Fruit fly (Drosophila melanogaster) whole organism, prepupa: ENCODE data around the gene Or7a.

Experiments used
- Blimp-1 ChIP-seq: fragments of 200-800 bp; sonication (Bioruptor generic); optimal IDR thresholded peaks from 3 replicates; lab custom pipeline; 2017; ENCODE audit warnings: missing biosample characterization, missing genetic modification characterization, mild to moderate bottlenecking, moderate library complexity, missing genetic modification reagents
- CG10631 ChIP-seq: fragments of 200-800 bp; sonication (Bioruptor generic); optimal IDR thresholded peaks from 2 replicates; lab custom pipeline; 2016; ENCODE audit warnings: missing biosample characterization, missing genetic modification characterization
- CG10669 ChIP-seq: fragments of 200-800 bp; sonication (Bioruptor generic); optimal IDR thresholded peaks from 3 replicates; lab custom pipeline; 2018; ENCODE audit warnings: missing biosample characterization, mild to moderate bottlenecking, missing genetic modification characterization, moderate library complexity
- CG11294 ChIP-seq: fragments of 200-800 bp; sonication (Bioruptor generic); IDR thresholded peaks from 2 replicates; pipeline ENCODE4 v1.3.6; 2022; ENCODE audit warnings: missing biosample characterization, missing genetic modification characterization
- CG11762 ChIP-seq: fragments of 200-800 bp; sonication (Bioruptor generic); optimal IDR thresholded peaks from 3 replicates; lab custom pipeline; 2016; ENCODE audit warnings: missing biosample characterization, missing genetic modification characterization; ENCODE audit not compliant: insufficient read depth
- CG11902 ChIP-seq: fragments of 200-800 bp; sonication (Bioruptor generic); optimal IDR thresholded peaks from 3 replicates; lab custom pipeline; 2016; ENCODE audit warnings: missing biosample characterization, missing genetic modification characterization
- CG15336 ChIP-seq: fragments of 200-800 bp; sonication (Bioruptor generic); IDR thresholded peaks from 2 replicates; pipeline ENCODE4 v1.3.6; 2022; ENCODE audit warnings: missing biosample characterization, missing genetic modification characterization
- CG1621 ChIP-seq: fragments of 200-800 bp; sonication (Bioruptor generic); optimal IDR thresholded peaks from 3 replicates; lab custom pipeline; 2018; ENCODE audit warnings: missing biosample characterization, mild to moderate bottlenecking, missing genetic modification characterization
- CG16779 ChIP-seq: fragments of 200-800 bp; sonication (Bioruptor generic); optimal IDR thresholded peaks from 3 replicates; lab custom pipeline; 2017; ENCODE audit warnings: missing biosample characterization, mild to moderate bottlenecking, missing genetic modification characterization
- CG3032 ChIP-seq: fragments of 200-800 bp; optimal IDR thresholded peaks from 2 replicates; lab custom pipeline; 2019; ENCODE audit warnings: missing biosample characterization, mild to moderate bottlenecking, missing genetic modification characterization, moderate library complexity
- CG31627 ChIP-seq: fragments of 200-800 bp; sonication (Bioruptor generic); optimal IDR thresholded peaks from 3 replicates; lab custom pipeline; 2016; ENCODE audit warnings: missing biosample characterization, missing genetic modification characterization
- CG32006 ChIP-seq: fragments of 200-800 bp; sonication (Bioruptor generic); optimal IDR thresholded peaks from 3 replicates; lab custom pipeline; 2017; ENCODE audit warnings: missing biosample characterization, mild to moderate bottlenecking, missing genetic modification characterization
- CG34406 ChIP-seq: fragments of 200-800 bp; sonication (Bioruptor generic); optimal IDR thresholded peaks from 3 replicates; lab custom pipeline; 2016; ENCODE audit warnings: missing biosample characterization, missing genetic modification characterization
- CG3919 ChIP-seq: fragments of 200-800 bp; sonication (Bioruptor generic); optimal IDR thresholded peaks from 3 replicates; lab custom pipeline; 2016; ENCODE audit warnings: missing biosample characterization, missing genetic modification characterization
- CG6163 ChIP-seq: fragments of 200-800 bp; sonication (Bioruptor generic); IDR thresholded peaks from 3 replicates; pipeline ENCODE4 v1.3.6; 2022; ENCODE audit warnings: missing biosample characterization, missing genetic modification characterization
- CG6276 ChIP-seq: fragments of 200-800 bp; sonication (Bioruptor generic); optimal IDR thresholded peaks from 2 replicates; lab custom pipeline; 2017; ENCODE audit warnings: missing biosample characterization, mild to moderate bottlenecking, missing genetic modification characterization
- CG6808 ChIP-seq: fragments of 200-800 bp; sonication (Bioruptor generic); optimal IDR thresholded peaks from 3 replicates; lab custom pipeline; 2017; ENCODE audit warnings: missing biosample characterization, missing genetic modification characterization, mild to moderate bottlenecking, moderate library complexity, missing genetic modification reagents
- CG6854 ChIP-seq: fragments of 200-800 bp; sonication (Bioruptor generic); optimal IDR thresholded peaks from 2 replicates; lab custom pipeline; 2017; ENCODE audit warnings: missing biosample characterization, mild to moderate bottlenecking, missing genetic modification characterization
- CG7368 ChIP-seq: fragments of 200-800 bp; sonication (Bioruptor generic); optimal IDR thresholded peaks from 3 replicates; lab custom pipeline; 2016; ENCODE audit warnings: missing biosample characterization, missing genetic modification characterization
- CG8119 ChIP-seq: fragments of 200-800 bp; sonication (Bioruptor generic); IDR thresholded peaks from 3 replicates; pipeline ENCODE4 v1.3.6; 2022; ENCODE audit warnings: missing biosample characterization, missing genetic modification characterization
- CG8319 ChIP-seq: fragments of 200-800 bp; sonication (Bioruptor generic); optimal IDR thresholded peaks from 3 replicates; lab custom pipeline; 2016; ENCODE audit warnings: missing biosample characterization, missing genetic modification characterization
- CG8632 ChIP-seq: fragments of 200-800 bp; sonication (Bioruptor generic); optimal IDR thresholded peaks from 3 replicates; lab custom pipeline; 2016; ENCODE audit warnings: missing biosample characterization, missing genetic modification characterization
- CG9139 ChIP-seq: fragments of 200-800 bp; sonication (Bioruptor generic); optimal IDR thresholded peaks from 3 replicates; lab custom pipeline; 2017; ENCODE audit warnings: missing biosample characterization, mild to moderate bottlenecking, missing genetic modification characterization
- Eip75B ChIP-seq: fragments of 200-800 bp; sonication (Bioruptor generic); optimal IDR thresholded peaks from 3 replicates; lab custom pipeline; 2016; ENCODE audit warnings: missing biosample characterization, missing genetic modification characterization
- Eip78C ChIP-seq: fragments of 200-800 bp; sonication (Bioruptor generic); peaks from one replicate; lab custom pipeline; 2016; ENCODE audit warnings: missing biosample characterization, missing genetic modification characterization
- Eip93F ChIP-seq: fragments of 200-800 bp; sonication (Bioruptor generic); optimal IDR thresholded peaks from 2 replicates; lab custom pipeline; 2016; ENCODE audit warnings: missing biosample characterization, mild to moderate bottlenecking, missing genetic modification characterization
- Ets96B ChIP-seq: fragments of 200-800 bp; optimal IDR thresholded peaks from 2 replicates; lab custom pipeline; 2019; ENCODE audit warnings: missing biosample characterization, mild to moderate bottlenecking, missing genetic modification characterization, moderate library complexity
- Gug ChIP-seq: fragments of 200-800 bp; sonication (Bioruptor generic); IDR thresholded peaks from 2 replicates; pipeline ENCODE4 v1.3.6; 2022; ENCODE audit warnings: missing biosample characterization, missing genetic modification characterization
- Hr38 ChIP-seq: sonication (Bioruptor generic); optimal IDR thresholded peaks from 2 replicates; lab custom pipeline; 2016; ENCODE audit warnings: missing biosample characterization, missing genetic modification characterization
- Hr39 ChIP-seq: fragments of 200-800 bp; sonication (Bioruptor generic); optimal IDR thresholded peaks from 2 replicates; lab custom pipeline; 2016; ENCODE audit warnings: missing biosample characterization, missing genetic modification characterization
- Hr4 ChIP-seq: fragments of 200-800 bp; sonication (Bioruptor generic); optimal IDR thresholded peaks from 3 replicates; lab custom pipeline; 2016; ENCODE audit warnings: missing biosample characterization, missing genetic modification characterization
- Lpt ChIP-seq: fragments of 200-800 bp; sonication (Bioruptor generic); optimal IDR thresholded peaks from 3 replicates; lab custom pipeline; 2016; ENCODE audit warnings: missing biosample characterization, missing genetic modification characterization
- Met ChIP-seq: fragments of 200-800 bp; sonication (Bioruptor generic); optimal IDR thresholded peaks from 3 replicates; lab custom pipeline; 2016; ENCODE audit warnings: missing biosample characterization, missing genetic modification characterization
- OdsH ChIP-seq: fragments of 200-800 bp; sonication (Bioruptor generic); optimal IDR thresholded peaks from 3 replicates; lab custom pipeline; 2016; ENCODE audit warnings: missing biosample characterization, missing genetic modification characterization
- Smox ChIP-seq: fragments of 200-800 bp; sonication (Bioruptor generic); optimal IDR thresholded peaks from 3 replicates; lab custom pipeline; 2016; ENCODE audit warnings: missing biosample characterization, missing genetic modification characterization
- Sox102F ChIP-seq: fragments of 200-800 bp; sonication (Bioruptor generic); optimal IDR thresholded peaks from 2 replicates; lab custom pipeline; 2016; ENCODE audit warnings: missing biosample characterization, mild to moderate bottlenecking, missing genetic modification characterization
- Sox14 ChIP-seq: fragments of 200-800 bp; sonication (Bioruptor generic); optimal IDR thresholded peaks from 3 replicates; lab custom pipeline; 2016; ENCODE audit warnings: missing biosample characterization, missing genetic modification characterization
- Sox15 ChIP-seq: fragments of 200-800 bp; sonication (Bioruptor generic); optimal IDR thresholded peaks from 3 replicates; lab custom pipeline; 2016; ENCODE audit warnings: missing biosample characterization, missing genetic modification characterization
- achi ChIP-seq: fragments of 200-800 bp; sonication (Bioruptor generic); optimal IDR thresholded peaks from 3 replicates; lab custom pipeline; 2016; ENCODE audit warnings: missing biosample characterization, missing genetic modification characterization
- dac ChIP-seq: fragments of 200-800 bp; sonication (Bioruptor generic); optimal IDR thresholded peaks from 2 replicates; lab custom pipeline; 2017; ENCODE audit warnings: missing biosample characterization, mild to moderate bottlenecking, missing genetic modification characterization
- dsx ChIP-seq: fragments of 200-800 bp; optimal IDR thresholded peaks from 3 replicates; lab custom pipeline; 2019; ENCODE audit warnings: missing biosample characterization, mild to moderate bottlenecking, missing genetic modification characterization, moderate library complexity; ENCODE audit not compliant: poor library complexity, severe bottlenecking
- eg ChIP-seq: fragments of 200-800 bp; sonication (Bioruptor generic); IDR thresholded peaks from 3 replicates; pipeline ENCODE4 v1.3.6; 2022; ENCODE audit warnings: missing biosample characterization, missing genetic modification characterization
- fd59A ChIP-seq: fragments of 200-800 bp; sonication (Bioruptor generic); optimal IDR thresholded peaks from 2 replicates; lab custom pipeline; 2017; ENCODE audit warnings: missing biosample characterization, mild to moderate bottlenecking, missing genetic modification characterization, missing genetic modification reagents
- fd85E ChIP-seq: fragments of 200-800 bp; sonication (Bioruptor generic); optimal IDR thresholded peaks from 3 replicates; lab custom pipeline; 2016; ENCODE audit warnings: missing biosample characterization, missing genetic modification characterization
- fkh ChIP-seq: fragments of 200-800 bp; sonication (Bioruptor generic); optimal IDR thresholded peaks from 3 replicates; lab custom pipeline; 2017; ENCODE audit warnings: missing biosample characterization, mild to moderate bottlenecking, missing genetic modification characterization, moderate library complexity
- lz ChIP-seq: fragments of 200-800 bp; sonication (Bioruptor generic); optimal IDR thresholded peaks from 3 replicates; lab custom pipeline; 2016; ENCODE audit warnings: missing biosample characterization, missing genetic modification characterization
- pdm3 ChIP-seq: fragments of 200-800 bp; sonication (Bioruptor generic); optimal IDR thresholded peaks from 3 replicates; lab custom pipeline; 2016; ENCODE audit warnings: missing biosample characterization, missing genetic modification characterization
- salr ChIP-seq, 2 experiments: fragments of 200-800 bp; sonication (Bioruptor generic); optimal IDR thresholded peaks; 3 replicates each; lab custom pipeline; 2016 to 2018; ENCODE audit warnings: missing biosample characterization in 2 of 2, missing genetic modification characterization in 2 of 2, mild to moderate bottlenecking in 1 of 2
- spab ChIP-seq: fragments of 200-800 bp; sonication (Bioruptor generic); optimal IDR thresholded peaks from 2 replicates; lab custom pipeline; 2017; ENCODE audit warnings: missing biosample characterization, mild to moderate bottlenecking, missing genetic modification characterization, missing genetic modification reagents
- ss ChIP-seq, 2 experiments: fragments of 200-800 bp; sonication (Bioruptor generic); optimal IDR thresholded peaks; 2 replicates in 1 of 2; 3 replicates in 1 of 2; lab custom pipeline; 2017 to 2018; ENCODE audit warnings: mild to moderate bottlenecking in 2 of 2, missing biosample characterization in 2 of 2, missing genetic modification characterization in 2 of 2, moderate library complexity in 1 of 2
- svp ChIP-seq: fragments of 200-800 bp; sonication (Bioruptor generic); peaks from one replicate; lab custom pipeline; 2016; ENCODE audit warnings: missing biosample characterization, missing genetic modification characterization
- topi ChIP-seq: fragments of 200-800 bp; sonication (Bioruptor generic); optimal IDR thresholded peaks from 3 replicates; lab custom pipeline; 2016; ENCODE audit warnings: missing biosample characterization, missing genetic modification characterization

Gene Or7a

DNA sequence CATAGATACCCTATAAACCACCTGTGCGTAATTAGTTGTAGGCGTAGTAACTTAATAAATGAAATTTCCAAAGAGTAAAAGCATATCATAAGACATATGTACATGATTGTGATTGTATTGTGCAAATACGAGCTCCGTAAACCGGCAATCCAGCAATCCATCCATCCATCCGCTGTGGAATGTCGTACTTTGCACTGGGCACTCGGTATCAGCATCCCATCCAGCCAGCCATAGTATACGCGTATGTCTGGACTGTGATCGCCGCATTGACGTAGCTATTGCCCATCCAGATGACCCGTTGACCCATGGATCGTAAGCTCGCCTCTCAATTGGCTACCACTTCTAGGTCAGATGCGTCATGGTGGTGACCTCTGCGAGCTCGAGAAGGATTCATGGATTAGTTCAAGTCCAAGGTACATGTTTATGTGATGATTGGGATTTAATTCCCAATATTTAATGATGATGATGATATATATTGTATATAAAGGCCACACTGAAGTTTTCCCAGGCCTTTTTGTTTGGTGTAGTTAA lies 6.5 kb downstream of the Or7a start:
- TF ChIP-seq spab (GFP tag; lab: Kevin White, UChicago) (peak; percentile 48), dac (no peak), Met (GFP tag; lab: Kevin White, UChicago) (no peak), CG3032 (tag; lab: Kevin White, UChicago) (no peak), svp (peak; percentile 98), Eip93F (GFP tag; lab: Kevin White, UChicago) (no peak), CG31627 (GFP tag; lab: Kevin White, UChicago) (no peak), fkh (GFP tag; lab: Kevin White, UChicago) (no peak), CG10631 (GFP tag; lab: Kevin White, UChicago) (no peak), OdsH (GFP tag; lab: Kevin White, UChicago) (no peak), CG8319 (GFP tag; lab: Kevin White, UChicago) (no peak), CG11294 (GFP tag; lab: Robert Waterston, UW) (no peak), CG34406 (GFP tag; lab: Kevin White, UChicago) (no peak), Smox (GFP tag; lab: Kevin White, UChicago) (no peak), Lpt (GFP tag; lab: Kevin White, UChicago) (no peak), dsx (peak; percentile 28), CG7368 (GFP tag; lab: Kevin White, UChicago) (no peak), CG8119 (GFP tag; lab: Robert Waterston, UW) (peak; percentile 41; the same call in 1 of the 3 replicates), Sox102F (GFP tag; lab: Kevin White, UChicago) (no peak), fd85E (GFP tag; lab: Kevin White, UChicago) (no peak), Ets96B (tag; lab: Kevin White, UChicago) (no peak), CG10669 (GFP tag; lab: Kevin White, UChicago) (peak; percentile 6), Blimp-1 (GFP tag; lab: Kevin White, UChicago) (no peak), CG6808 (GFP tag; lab: Kevin White, UChicago) (peak; percentile 81), topi (GFP tag; lab: Kevin White, UChicago) (no peak), eg (peak; percentile 24; the same call in 1 of the 3 replicates), CG11902 (GFP tag; lab: Kevin White, UChicago) (no peak), Sox14 (no peak), salr (GFP tag; optimal IDR thresholded peaks at IDR 0.05; lab: Kevin White, UChicago) (peak in 1 of 2 experiments; percentile 4), lz (no peak), achi (no peak), pdm3 (GFP tag; lab: Kevin White, UChicago) (no peak), Gug (GFP tag; lab: Robert Waterston, UW) (no peak), Hr38 (GFP tag; lab: Kevin White, UChicago) (no peak), CG6854 (GFP tag; lab: Kevin White, UChicago) (peak; percentile 60), CG6276 (GFP tag; lab: Kevin White, UChicago) (peak; percentile 82), Eip75B (no peak), CG9139 (GFP tag; lab: Kevin White, UChicago) (peak; percentile 81), Hr4 (GFP tag; lab: Kevin White, UChicago) (no peak), CG8632 (no peak), CG11762 (no peak), CG32006 (no peak), fd59A (GFP tag; lab: Kevin White, UChicago) (no peak), CG6163 (GFP tag; lab: Robert Waterston, UW) (no peak), ss (GFP tag; optimal IDR thresholded peaks at IDR 0.05; lab: Kevin White, UChicago) (peak; percentile 85 to 87), Eip78C (GFP tag; lab: Kevin White, UChicago) (peak; percentile 40), Sox15 (GFP tag; lab: Kevin White, UChicago) (no peak), CG1621 (tag; lab: Kevin White, UChicago) (peak; percentile 56), CG15336 (GFP tag; lab: Robert Waterston, UW) (peak; percentile 55; the same call in 1 of the 2 replicates), CG3919 (GFP tag; lab: Kevin White, UChicago) (peak; percentile 21), CG16779 (peak; percentile 49), Hr39 (no peak)
